Worm (Caenorhabditis elegans): ENCODE data around the gene gcc-1.

ce11 chrX:3209523-3209922 lies 49.8 kb downstream of the gcc-1 start, which contains the start of gene F28B4.4:
- no peak for TF ChIP-seq tab-1 (GFP tag; IDR thresholded peaks at IDR 0.05)
- no peak for TF ChIP-seq T22C8.4 (GFP tag; IDR thresholded peaks at IDR 0.05)
- TF ChIP-seq flt-1 (GFP tag; IDR thresholded peaks at IDR 0.05) = no peak
- no peak for TF ChIP-seq cog-1 (tag; optimal IDR thresholded peaks at IDR 0.05)
- TF ChIP-seq klf-2 (GFP tag; conservative IDR thresholded peaks at IDR 0.05) = no peak
- TF ChIP-seq med-1 (GFP tag; optimal IDR thresholded peaks at IDR 0.05; ENCODE audit: insufficient read depth) = no peak
- no peak for TF ChIP-seq ref-1 (GFP tag; conservative IDR thresholded peaks at IDR 0.05)
- no peak for TF ChIP-seq ztf-23 (GFP tag; IDR thresholded peaks at IDR 0.05)

Data from whole organism, midembryonic.